Fruit fly (Drosophila melanogaster) whole organism, embryonic: ENCODE data around the gene ZnT86D.
A peak's percentile ranks its signal among the peaks of the same experiment; 100 is the strongest.

Experiments
- Atf-2 ChIP-seq: fragments of 200-800 bp; sonication (Bioruptor generic); optimal IDR thresholded peaks from 2 replicates; lab custom pipeline; 2016; ENCODE audit warnings: missing biosample characterization, missing genetic modification characterization
- Atf6 ChIP-seq: fragments of 200-800 bp; sonication (Bioruptor generic); IDR thresholded peaks from 2 replicates; pipeline ENCODE4 v1.3.6; 2022; ENCODE audit warnings: missing biosample characterization, missing genetic modification characterization
- CG13296 ChIP-seq: fragments of 200-800 bp; sonication (Bioruptor generic); optimal IDR thresholded peaks from 3 replicates; lab custom pipeline; 2018; ENCODE audit warnings: missing biosample characterization, mild to moderate bottlenecking, missing genetic modification characterization
- CG14710 ChIP-seq: fragments of 200-800 bp; sonication (Bioruptor generic); optimal IDR thresholded peaks from 3 replicates; lab custom pipeline; 2019; ENCODE audit warnings: missing biosample characterization, mild to moderate bottlenecking, missing genetic modification characterization, moderate library complexity
- CG17361 ChIP-seq: fragments of 200-800 bp; sonication (Bioruptor generic); IDR thresholded peaks from 3 replicates; pipeline ENCODE4 v1.3.6; 2022; ENCODE audit warnings: missing biosample characterization, missing genetic modification characterization
- CG17385 ChIP-seq: fragments of 200-800 bp; sonication (Bioruptor generic); optimal IDR thresholded peaks from 3 replicates; lab custom pipeline; 2018; ENCODE audit warnings: missing biosample characterization, mild to moderate bottlenecking, missing genetic modification characterization
- CG17912 ChIP-seq: fragments of 200-800 bp; sonication (Bioruptor generic); optimal IDR thresholded peaks from 2 replicates; lab custom pipeline; 2018; ENCODE audit warnings: missing biosample characterization, mild to moderate bottlenecking, missing genetic modification characterization
- CG18599 ChIP-seq: fragments of 200-800 bp; sonication (Bioruptor generic); optimal IDR thresholded peaks from 3 replicates; lab custom pipeline; 2017; ENCODE audit warnings: missing biosample characterization, missing genetic modification characterization, mild to moderate bottlenecking, moderate library complexity, missing genetic modification reagents
- CG2199 ChIP-seq: fragments of 200-800 bp; sonication (Bioruptor generic); IDR thresholded peaks from 3 replicates; pipeline ENCODE4 v1.3.6; 2022; ENCODE audit warnings: missing biosample characterization, missing genetic modification characterization
- CG2202 ChIP-seq: fragments of 200-800 bp; sonication (Bioruptor generic); optimal IDR thresholded peaks from 2 replicates; lab custom pipeline; 2018; ENCODE audit warnings: missing biosample characterization, mild to moderate bottlenecking, missing genetic modification characterization
- CG30403 ChIP-seq: fragments of 200-800 bp; sonication (Bioruptor generic); optimal IDR thresholded peaks from 3 replicates; lab custom pipeline; 2016; ENCODE audit warnings: missing biosample characterization, missing genetic modification characterization
- CG31441 ChIP-seq: fragments of 200-800 bp; sonication (Bioruptor generic); IDR thresholded peaks from 2 replicates; pipeline ENCODE4 v1.3.6; 2022; ENCODE audit warnings: missing biosample characterization, missing genetic modification characterization
- CG3281 ChIP-seq: fragments of 200-800 bp; sonication (Bioruptor generic); optimal IDR thresholded peaks from 3 replicates; lab custom pipeline; 2017; ENCODE audit warnings: missing biosample characterization, mild to moderate bottlenecking, missing genetic modification characterization
- CG3407 ChIP-seq: fragments of 200-800 bp; sonication (Bioruptor generic); optimal IDR thresholded peaks from 2 replicates; lab custom pipeline; 2018; ENCODE audit warnings: missing biosample characterization, mild to moderate bottlenecking, missing genetic modification characterization
- CG5180 ChIP-seq: fragments of 200-800 bp; sonication (Bioruptor generic); optimal IDR thresholded peaks from 3 replicates; lab custom pipeline; 2017; ENCODE audit warnings: missing biosample characterization, missing genetic modification characterization, mild to moderate bottlenecking, moderate library complexity, missing genetic modification reagents
- CG7556 ChIP-seq: fragments of 200-800 bp; sonication (Bioruptor generic); optimal IDR thresholded peaks from 2 replicates; lab custom pipeline; 2017; ENCODE audit warnings: missing biosample characterization, mild to moderate bottlenecking, missing genetic modification characterization
- CG7987 ChIP-seq: fragments of 200-800 bp; sonication (Bioruptor generic); optimal IDR thresholded peaks from 2 replicates; lab custom pipeline; 2018; ENCODE audit warnings: missing biosample characterization, mild to moderate bottlenecking, missing genetic modification characterization, moderate library complexity
- CG9609 ChIP-seq: fragments of 200-800 bp; sonication (Bioruptor generic); optimal IDR thresholded peaks from 3 replicates; lab custom pipeline; 2016; ENCODE audit warnings: missing biosample characterization, missing genetic modification characterization
- Dad ChIP-seq: fragments of 200-800 bp; sonication (Bioruptor generic); optimal IDR thresholded peaks from 3 replicates; lab custom pipeline; 2016; ENCODE audit warnings: missing biosample characterization, missing genetic modification characterization
- Dll ChIP-seq: fragments of 200-800 bp; sonication (Bioruptor generic); IDR thresholded peaks from 4 replicates; pipeline ENCODE4 v1.3.6; 2022; ENCODE audit warnings: missing biosample characterization, missing genetic modification characterization; ENCODE audit not compliant: partially characterized antibody
- Dp ChIP-seq: fragments of 200-800 bp; sonication (Bioruptor generic); optimal IDR thresholded peaks from 2 replicates; lab custom pipeline; 2018; ENCODE audit warnings: missing biosample characterization, mild to moderate bottlenecking, missing genetic modification characterization, moderate library complexity
- Eip74EF ChIP-seq, 2 experiments: fragments of 200-800 bp in 1 of 2; fragments of >200 bp in 1 of 2; sonication (Bioruptor generic) in 1 of 2; optimal IDR thresholded peaks; 2 replicates each; lab custom pipeline; 2017 to 2019; ENCODE audit warnings: missing biosample characterization in 2 of 2, missing genetic modification characterization in 2 of 2, mild to moderate bottlenecking in 1 of 2, moderate library complexity in 1 of 2
- Fer3 ChIP-seq: fragments of 200-800 bp; sonication (Bioruptor generic); optimal IDR thresholded peaks from 2 replicates; lab custom pipeline; 2018; ENCODE audit warnings: missing biosample characterization, mild to moderate bottlenecking, missing genetic modification characterization, moderate library complexity
- HLH3B ChIP-seq: fragments of 200-800 bp; sonication (Bioruptor generic); IDR thresholded peaks from 2 replicates; pipeline ENCODE4 v1.3.6; 2022; ENCODE audit warnings: missing biosample characterization, missing genetic modification characterization
- Hmr ChIP-seq: fragments of 200-800 bp; sonication (Bioruptor generic); optimal IDR thresholded peaks from 3 replicates; lab custom pipeline; 2017; ENCODE audit warnings: mild to moderate bottlenecking, missing biosample characterization, missing genetic modification reagents, missing genetic modification characterization
- Nf-YC ChIP-seq: fragments of 200-800 bp; optimal IDR thresholded peaks from 3 replicates; lab custom pipeline; 2019; ENCODE audit warnings: missing biosample characterization, mild to moderate bottlenecking, missing genetic modification characterization, moderate library complexity
- Pdp1 ChIP-seq, 2 experiments: fragments of 200-800 bp; sonication (Bioruptor generic); optimal IDR thresholded peaks; 3 replicates each; lab custom pipeline; 2016; ENCODE audit warnings: missing biosample characterization in 2 of 2, missing genetic modification characterization in 2 of 2, mild to moderate bottlenecking in 1 of 2, moderate library complexity in 1 of 2
- Ptx1 ChIP-seq: fragments of 200-800 bp; sonication (Bioruptor generic); IDR thresholded peaks from 2 replicates; pipeline ENCODE4 v1.3.6; 2022; ENCODE audit warnings: missing biosample characterization, missing genetic modification characterization
- Rfx ChIP-seq: fragments of 200-800 bp; sonication (Bioruptor generic); IDR thresholded peaks from 2 replicates; pipeline ENCODE4 v1.3.6; 2022; ENCODE audit warnings: missing biosample characterization, missing genetic modification characterization
- Sox100B ChIP-seq: fragments of 200-800 bp; sonication (Bioruptor generic); optimal IDR thresholded peaks from 3 replicates; lab custom pipeline; 2018; ENCODE audit warnings: missing biosample characterization, mild to moderate bottlenecking, missing genetic modification characterization
- YL-1 ChIP-seq: fragments of 200-800 bp; sonication (Bioruptor generic); optimal IDR thresholded peaks from 3 replicates; lab custom pipeline; 2017; ENCODE audit warnings: missing biosample characterization, mild to moderate bottlenecking, missing genetic modification characterization
- az2 ChIP-seq: fragments of 200-800 bp; sonication (Bioruptor generic); optimal IDR thresholded peaks from 3 replicates; lab custom pipeline; 2016; ENCODE audit warnings: missing biosample characterization, missing genetic modification characterization
- bab2 ChIP-seq: fragments of 200-800 bp; sonication (Bioruptor generic); optimal IDR thresholded peaks from 2 replicates; lab custom pipeline; 2016; ENCODE audit warnings: missing biosample characterization, missing genetic modification characterization
- bcd ChIP-seq: fragments of 200-800 bp; sonication (Bioruptor generic); optimal IDR thresholded peaks from 2 replicates; lab custom pipeline; 2017; ENCODE audit warnings: missing biosample characterization, mild to moderate bottlenecking, missing genetic modification characterization
- btn ChIP-seq: fragments of 200-800 bp; sonication (Bioruptor generic); optimal IDR thresholded peaks from 2 replicates; lab custom pipeline; 2016; ENCODE audit warnings: missing biosample characterization, missing genetic modification characterization
- caup ChIP-seq: fragments of 200-800 bp; sonication (Bioruptor generic); optimal IDR thresholded peaks from 3 replicates; lab custom pipeline; 2017; ENCODE audit warnings: missing biosample characterization, mild to moderate bottlenecking, missing genetic modification characterization, moderate library complexity; ENCODE audit not compliant: severe bottlenecking
- en ChIP-seq: fragments of 200-800 bp; sonication (Bioruptor generic); optimal IDR thresholded peaks from 2 replicates; lab custom pipeline; 2016; ENCODE audit warnings: missing biosample characterization, missing genetic modification characterization
- exex ChIP-seq: fragments of 200-800 bp; sonication (Bioruptor generic); optimal IDR thresholded peaks from 4 replicates; lab custom pipeline; 2018; ENCODE audit warnings: missing biosample characterization, mild to moderate bottlenecking, missing genetic modification characterization, moderate library complexity
- grn ChIP-seq: fragments of 200-800 bp; sonication (Bioruptor generic); optimal IDR thresholded peaks from 3 replicates; lab custom pipeline; 2017; ENCODE audit warnings: missing biosample characterization, missing genetic modification characterization
- ind ChIP-seq: fragments of 200-800 bp; sonication (Bioruptor generic); optimal IDR thresholded peaks from 3 replicates; lab custom pipeline; 2016; ENCODE audit warnings: missing biosample characterization, missing genetic modification characterization
- maf-S ChIP-seq: fragments of 200-800 bp; sonication (Bioruptor generic); optimal IDR thresholded peaks from 2 replicates; lab custom pipeline; 2016; ENCODE audit warnings: missing biosample characterization, missing genetic modification characterization
- sens ChIP-seq: fragments of 200-800 bp; sonication (Bioruptor generic); peaks from one replicate; lab custom pipeline; 2016; ENCODE audit warnings: missing biosample characterization, missing genetic modification characterization
- ssp ChIP-seq: fragments of 200-800 bp; sonication (Bioruptor generic); IDR thresholded peaks from 2 replicates; pipeline ENCODE4 v1.3.6; 2022; ENCODE audit warnings: missing biosample characterization, missing genetic modification characterization
- sug ChIP-seq: fragments of 200-800 bp; optimal IDR thresholded peaks from 2 replicates; lab custom pipeline; 2019; ENCODE audit warnings: missing biosample characterization, mild to moderate bottlenecking, missing genetic modification characterization, moderate library complexity
- tgo ChIP-seq: fragments of 200-800 bp; sonication (Bioruptor generic); IDR thresholded peaks from 3 replicates; pipeline ENCODE4 v1.3.6; 2022; ENCODE audit warnings: missing biosample characterization, missing genetic modification characterization
- tna ChIP-seq: fragments of 200-800 bp; sonication (Bioruptor generic); IDR thresholded peaks from 2 replicates; pipeline ENCODE4 v1.3.6; 2022; ENCODE audit warnings: missing biosample characterization, missing genetic modification characterization; ENCODE audit not compliant: partially characterized antibody
- ttk ChIP-seq: fragments of 200-800 bp; sonication (Bioruptor generic); IDR thresholded peaks from 2 replicates; pipeline ENCODE4 v2.1.2; 2022; ENCODE audit warnings: missing biosample characterization, missing genetic modification characterization
- unc-4 ChIP-seq: fragments of 200-800 bp; sonication (Bioruptor generic); IDR thresholded peaks from 2 replicates; pipeline ENCODE4 v1.3.6; 2022; ENCODE audit warnings: missing biosample characterization, missing genetic modification characterization; ENCODE audit not compliant: partially characterized antibody
- zen2 ChIP-seq: fragments of 200-800 bp; sonication (Bioruptor generic); IDR thresholded peaks from 3 replicates; pipeline ENCODE4 v1.3.6; 2022; ENCODE audit warnings: missing biosample characterization, missing genetic modification characterization; ENCODE audit not compliant: partially characterized antibody

The ZnT86D gene

dm6 chr3R:11243057-11243740 lies 28.9 kb upstream of the ZnT86D start (continued):
- no peak for TF ChIP-seq YL-1 (GFP tag; lab: Kevin White, UChicago)
- TF ChIP-seq CG18599 (GFP tag; lab: Kevin White, UChicago): peak; percentile 60
- no peak for TF ChIP-seq bab2 (GFP tag; lab: Kevin White, UChicago)
- TF ChIP-seq Dll (GFP tag; lab: Robert Waterston, UW): peak; percentile 16; the same call in 1 of the 4 replicates
- peak; percentile 47 for TF ChIP-seq CG7556 (GFP tag; lab: Kevin White, UChicago)
- TF ChIP-seq CG17385: no peak
- TF ChIP-seq CG5180 (GFP tag; lab: Kevin White, UChicago): peak; percentile 29
- no peak for TF ChIP-seq Atf-2 (GFP tag; lab: Kevin White, UChicago)
- peak; percentile 88 for TF ChIP-seq sens (GFP tag; lab: Kevin White, UChicago)
- TF ChIP-seq CG2199 (GFP tag; lab: Robert Waterston, UW): no peak
- TF ChIP-seq Rfx: peak; percentile 66
- TF ChIP-seq Ptx1 (GFP tag; lab: Robert Waterston, UW): peak; percentile 38; the same call in 1 of the 2 replicates
- TF ChIP-seq Atf6 (GFP tag; lab: Robert Waterston, UW): no peak
- no peak for TF ChIP-seq Eip74EF (GFP tag; optimal IDR thresholded peaks at IDR 0.05; lab: Kevin White, UChicago)
- peak; percentile 20 for TF ChIP-seq bcd (GFP tag; lab: Kevin White, UChicago)
- TF ChIP-seq caup (GFP tag; lab: Kevin White, UChicago): peak; percentile 22
- no peak for TF ChIP-seq CG3407 (GFP tag; lab: Kevin White, UChicago)
- no peak for TF ChIP-seq CG17912 (GFP tag; lab: Kevin White, UChicago)
- 0 out of 2 replicates have a peak, but pooled peaks have one; percentile 24 for TF ChIP-seq HLH3B (GFP tag; lab: Robert Waterston, UW)
- peak; percentile 76 for TF ChIP-seq CG31441 (GFP tag; lab: Robert Waterston, UW)
- no peak for TF ChIP-seq btn (GFP tag; lab: Kevin White, UChicago)
- TF ChIP-seq ttk (GFP tag; lab: Robert Waterston, UW): no peak
- TF ChIP-seq maf-S (GFP tag; lab: Kevin White, UChicago): no peak
- no peak for TF ChIP-seq Sox100B (GFP tag; lab: Kevin White, UChicago)
- TF ChIP-seq ind (GFP tag; lab: Kevin White, UChicago): peak; percentile 25
- peak in 1 of 2 experiments; percentile 97 for TF ChIP-seq Pdp1 (GFP tag; optimal IDR thresholded peaks at IDR 0.05; lab: Kevin White, UChicago)
- no peak for TF ChIP-seq en (GFP tag; lab: Kevin White, UChicago)
- no peak for TF ChIP-seq unc-4 (GFP tag; lab: Robert Waterston, UW)
- no peak for TF ChIP-seq CG9609 (GFP tag; lab: Kevin White, UChicago)
- TF ChIP-seq exex (tag; lab: Kevin White, UChicago): peak; percentile 91
- TF ChIP-seq Hmr (GFP tag; lab: Kevin White, UChicago): peak; percentile 15
- TF ChIP-seq CG30403 (GFP tag; lab: Kevin White, UChicago): peak; percentile 41
- TF ChIP-seq zen2 (GFP tag; lab: Robert Waterston, UW): no peak
- TF ChIP-seq grn: peak; percentile 5
- TF ChIP-seq ssp (GFP tag; lab: Robert Waterston, UW): no peak
- peak; percentile 23 for TF ChIP-seq CG7987
- TF ChIP-seq Dad (GFP tag; lab: Kevin White, UChicago): no peak
- TF ChIP-seq Dp (GFP tag; lab: Kevin White, UChicago): no peak
- TF ChIP-seq tgo (GFP tag; lab: Robert Waterston, UW): 0 out of 3 replicates have a peak, but pooled peaks have one; percentile 27
- TF ChIP-seq sug (tag; lab: Kevin White, UChicago): peak; percentile 24
- peak; percentile 33 for TF ChIP-seq CG14710 (tag; lab: Kevin White, UChicago)
- TF ChIP-seq az2 (GFP tag; lab: Kevin White, UChicago): no peak
- TF ChIP-seq CG13296: peak; percentile 77
- no peak for TF ChIP-seq CG2202 (tag; lab: Kevin White, UChicago)
- TF ChIP-seq Fer3 (tag; lab: Kevin White, UChicago): peak; percentile 42
- peak; percentile 49 for TF ChIP-seq Nf-YC (tag; lab: Kevin White, UChicago)
- no peak for TF ChIP-seq tna (GFP tag; lab: Robert Waterston, UW)
- peak; percentile 55; the same call in 2 of the 3 replicates for TF ChIP-seq CG17361 (GFP tag; lab: Robert Waterston, UW)
- peak; percentile 79 for TF ChIP-seq CG3281 (GFP tag; lab: Kevin White, UChicago)
